Fruit fly (Drosophila melanogaster): Measurements from ENCODE around the gene CG15741.

The CG15741 gene

dm6 chrX:11818767-11819089 is 19.1 kb downstream of the CG15741 start:
- no peak for TF ChIP-seq rn (GFP tag; IDR thresholded peaks at IDR 0.05)
- no peak for TF ChIP-seq CG32121 (GFP tag; IDR thresholded peaks at IDR 0.05)
- no peak for TF ChIP-seq CG8159 (tag; optimal IDR thresholded peaks at IDR 0.05)
- TF ChIP-seq gl (tag; optimal IDR thresholded peaks at IDR 0.05): no peak
- no peak for TF ChIP-seq Ets98B (GFP tag; IDR thresholded peaks at IDR 0.05)
- TF ChIP-seq CG34367 (tag; optimal IDR thresholded peaks at IDR 0.05): no peak
- no peak for TF ChIP-seq D1 (tag; optimal IDR thresholded peaks at IDR 0.05)
- TF ChIP-seq CG4496 (GFP tag; IDR thresholded peaks at IDR 0.05): no peak
- no peak for TF ChIP-seq Snoo (tag; optimal IDR thresholded peaks at IDR 0.05)
- no peak for TF ChIP-seq CG17806 (tag; optimal IDR thresholded peaks at IDR 0.05)
- TF ChIP-seq CG9948 (tag; optimal IDR thresholded peaks at IDR 0.05): no peak

DNA sequence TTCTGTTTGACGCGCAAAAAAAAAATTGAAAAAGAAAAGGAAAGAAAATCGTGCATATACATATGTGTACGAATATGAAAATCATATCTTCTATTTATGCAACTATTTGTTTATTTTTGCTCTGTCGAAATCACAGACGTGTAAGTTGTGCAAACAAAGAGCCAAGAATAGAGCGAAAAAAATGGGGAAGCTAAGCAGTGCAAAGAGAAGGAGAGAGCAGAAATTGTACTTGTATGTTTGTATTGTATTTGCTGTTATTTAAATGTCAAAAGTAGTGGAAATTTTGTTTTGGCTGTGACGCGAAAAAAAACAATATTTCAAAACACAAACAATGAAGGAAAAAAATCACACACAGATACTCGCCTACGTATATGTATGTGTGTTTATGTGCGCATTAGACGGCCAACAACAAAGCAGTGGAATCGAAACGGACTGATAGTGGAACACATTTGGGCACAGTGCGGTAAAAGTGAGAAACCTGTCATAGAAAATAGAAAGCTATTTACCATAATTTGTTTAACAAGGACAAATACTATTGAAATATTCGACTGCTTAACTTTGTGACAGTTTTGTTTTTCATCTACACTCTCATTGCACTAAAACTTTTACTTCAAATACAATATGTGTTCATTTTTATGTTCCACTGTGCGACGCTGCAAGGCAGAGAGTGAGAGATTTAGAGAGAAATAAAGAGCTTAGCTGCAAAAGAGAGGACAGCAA is 19.6 kb downstream of the CG15741 start:
- TF ChIP-seq Pif1B (GFP tag; optimal IDR thresholded peaks at IDR 0.05) (peak; percentile 90), CG34367 (tag; optimal IDR thresholded peaks at IDR 0.05) (peak; percentile 89), CG13204 (GFP tag; optimal IDR thresholded peaks at IDR 0.05) (peak; percentile 53), EcR (GFP tag; optimal IDR thresholded peaks at IDR 0.05) (no peak), fd96Ca (GFP tag; IDR thresholded peaks at IDR 0.05) (peak; percentile 97), Snoo (tag; optimal IDR thresholded peaks at IDR 0.05) (peak; percentile 89), D1 (tag; optimal IDR thresholded peaks at IDR 0.05) (peak; percentile 34), CG8301 (tag; optimal IDR thresholded peaks at IDR 0.05) (peak; percentile 96), CG12605 (GFP tag; IDR thresholded peaks at IDR 0.05) (peak; percentile 96), CG8159 (tag; optimal IDR thresholded peaks at IDR 0.05) (peak; percentile 87), CG32121 (GFP tag; IDR thresholded peaks at IDR 0.05) (peak; percentile 97), CG15710 (tag; optimal IDR thresholded peaks at IDR 0.05) (peak; percentile 82), Pif1A (GFP tag; optimal IDR thresholded peaks at IDR 0.05) (peak; percentile 97), CG17806 (tag; optimal IDR thresholded peaks at IDR 0.05) (peak; percentile 92), Ets98B (GFP tag; IDR thresholded peaks at IDR 0.05) (peak; percentile 98), CG14655 (GFP tag; optimal IDR thresholded peaks at IDR 0.05) (peak; percentile 96), CG4496 (GFP tag; IDR thresholded peaks at IDR 0.05) (peak; percentile 98), CG9948 (tag; optimal IDR thresholded peaks at IDR 0.05) (peak; percentile 91), rn (GFP tag; IDR thresholded peaks at IDR 0.05) (peak; percentile 91), gl (tag; optimal IDR thresholded peaks at IDR 0.05) (peak; percentile 86), CG10348 (GFP tag; IDR thresholded peaks at IDR 0.05) (peak; percentile 82)

DNA sequence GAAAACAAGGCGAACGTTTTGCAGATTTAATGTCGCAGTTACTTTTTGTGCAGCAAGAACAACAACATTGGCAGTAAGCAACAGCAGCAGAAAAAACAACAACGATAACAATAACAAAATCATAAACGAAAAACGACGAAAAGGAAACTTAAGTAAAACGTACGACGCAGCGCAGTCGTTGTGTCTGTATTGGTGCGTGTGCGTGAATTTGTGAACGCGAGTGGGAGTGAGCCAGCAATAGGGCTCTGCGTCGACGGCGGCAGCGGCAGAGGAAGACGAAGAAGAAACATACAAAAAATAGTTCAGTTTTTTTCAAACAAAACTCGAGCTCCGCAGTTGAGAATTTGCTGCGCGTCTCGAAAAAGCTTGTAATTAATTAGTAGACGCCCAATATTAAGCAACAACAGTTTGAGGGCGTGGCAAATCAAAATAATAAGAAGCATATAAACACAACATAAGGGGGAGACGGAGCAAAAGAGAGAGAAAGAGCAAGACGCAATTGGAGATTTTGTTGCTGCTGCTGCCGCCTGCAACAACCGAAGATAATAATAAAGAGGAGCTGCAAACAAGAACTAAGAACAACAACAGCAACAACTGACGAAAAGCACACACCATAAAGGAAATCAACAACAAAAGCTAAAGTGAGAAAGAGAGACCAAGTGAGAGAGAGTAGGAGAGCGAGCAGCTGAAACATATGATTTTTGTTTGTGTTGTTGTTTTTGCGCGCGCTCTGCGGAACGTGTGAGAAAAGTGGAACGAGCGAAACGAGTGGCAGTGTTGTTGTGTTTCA is 20.4 kb downstream of the CG15741 start:
- peak; percentile 19 for TF ChIP-seq gl (tag; optimal IDR thresholded peaks at IDR 0.05)
- TF ChIP-seq Pif1A (GFP tag; optimal IDR thresholded peaks at IDR 0.05): no peak
- no peak for TF ChIP-seq EcR (GFP tag; optimal IDR thresholded peaks at IDR 0.05)
- 0 out of 2 replicates have a peak, but pooled peaks have one; percentile 6 for TF ChIP-seq CG12605 (GFP tag; IDR thresholded peaks at IDR 0.05)
- peak; percentile 48; the same call in 1 of the 3 replicates for TF ChIP-seq fd96Ca (GFP tag; IDR thresholded peaks at IDR 0.05)
- TF ChIP-seq rn (GFP tag; IDR thresholded peaks at IDR 0.05): no peak
- peak; percentile 22 for TF ChIP-seq CG13204 (GFP tag; optimal IDR thresholded peaks at IDR 0.05)
- TF ChIP-seq Pif1B (GFP tag; optimal IDR thresholded peaks at IDR 0.05): no peak
- no peak for TF ChIP-seq CG32121 (GFP tag; IDR thresholded peaks at IDR 0.05)
- TF ChIP-seq Ets98B (GFP tag; IDR thresholded peaks at IDR 0.05): peak; percentile 22; the same call in 1 of the 2 replicates

- no peak for TF ChIP-seq Snoo (tag; optimal IDR thresholded peaks at IDR 0.05)
- no peak for TF ChIP-seq CG8301 (tag; optimal IDR thresholded peaks at IDR 0.05)
- no peak for TF ChIP-seq D1 (tag; optimal IDR thresholded peaks at IDR 0.05)
- no peak for TF ChIP-seq Pif1B (GFP tag; optimal IDR thresholded peaks at IDR 0.05)
- no peak for TF ChIP-seq CG14655 (GFP tag; optimal IDR thresholded peaks at IDR 0.05)
- TF ChIP-seq Ets98B (GFP tag; IDR thresholded peaks at IDR 0.05): no peak
- TF ChIP-seq CG13204 (GFP tag; optimal IDR thresholded peaks at IDR 0.05): no peak
- no peak for TF ChIP-seq fd96Ca (GFP tag; IDR thresholded peaks at IDR 0.05)
Measured at dm6 chrX:11816434-11816948, 21.3 kb downstream of the CG15741 start, which contains the start of the genes CG1578 and rudhira. TSS of gene CG1578 (minus strand) at chrX:11816551. TSS of gene rudhira (plus strand) at chrX:11816898.

- TF ChIP-seq EcR (GFP tag; optimal IDR thresholded peaks at IDR 0.05): no peak
- peak; percentile 33; the same call in 1 of the 3 replicates for TF ChIP-seq CG4496 (GFP tag; IDR thresholded peaks at IDR 0.05)
- TF ChIP-seq CG14655 (GFP tag; optimal IDR thresholded peaks at IDR 0.05): peak; percentile 1
- no peak for TF ChIP-seq CG9948 (tag; optimal IDR thresholded peaks at IDR 0.05)
- no peak for TF ChIP-seq D1 (tag; optimal IDR thresholded peaks at IDR 0.05)
- no peak for TF ChIP-seq gl (tag; optimal IDR thresholded peaks at IDR 0.05)
Measured at dm6 chrX:11815356-11816270, 22.2 kb downstream of the CG15741 start.

Measured in whole organism, pupa.